Fruit fly (Drosophila melanogaster) whole organism, embryonic: ENCODE measurements around the gene CG4459.

Experiments used
- Bgb ChIP-seq: fragments of 200-800 bp; sonication (Bioruptor generic); IDR thresholded peaks from 2 replicates; pipeline ENCODE4 v1.3.6; 2022; ENCODE audit warnings: missing biosample characterization, missing genetic modification characterization; ENCODE audit not compliant: partially characterized antibody
- CG10979 ChIP-seq: fragments of 200-800 bp; sonication (Bioruptor generic); optimal IDR thresholded peaks from 2 replicates; lab custom pipeline; 2018; ENCODE audit warnings: missing biosample characterization, mild to moderate bottlenecking, missing genetic modification characterization, moderate library complexity
- CG12219 ChIP-seq: fragments of 200-800 bp; sonication (Bioruptor generic); optimal IDR thresholded peaks from 3 replicates; lab custom pipeline; 2018; ENCODE audit warnings: missing biosample characterization, mild to moderate bottlenecking, missing genetic modification characterization
- CG14667 ChIP-seq: fragments of 200-800 bp; sonication (Bioruptor generic); IDR thresholded peaks from 2 replicates; pipeline ENCODE4 v1.3.6; 2022; ENCODE audit warnings: missing biosample characterization, missing genetic modification characterization
- CG15269 ChIP-seq: fragments of 200-800 bp; sonication (Bioruptor generic); optimal IDR thresholded peaks from 2 replicates; lab custom pipeline; 2018; ENCODE audit warnings: missing biosample characterization, mild to moderate bottlenecking, missing genetic modification characterization, moderate library complexity
- CG1647 ChIP-seq: fragments of 200-800 bp; sonication (Bioruptor generic); optimal IDR thresholded peaks from 3 replicates; lab custom pipeline; 2016; ENCODE audit warnings: missing biosample characterization, missing genetic modification characterization
- CG16779 ChIP-seq: fragments of 200-800 bp; sonication (Bioruptor generic); IDR thresholded peaks from 2 replicates; pipeline ENCODE4 v1.3.6; 2022; ENCODE audit warnings: missing biosample characterization, missing genetic modification characterization
- CG17912 ChIP-seq: fragments of 200-800 bp; sonication (Bioruptor generic); optimal IDR thresholded peaks from 2 replicates; lab custom pipeline; 2018; ENCODE audit warnings: missing biosample characterization, mild to moderate bottlenecking, missing genetic modification characterization
- CG18619 ChIP-seq: fragments of 200-800 bp; sonication (Bioruptor generic); optimal IDR thresholded peaks from 3 replicates; lab custom pipeline; 2017; ENCODE audit warnings: missing biosample characterization, mild to moderate bottlenecking, missing genetic modification characterization
- CG3995 ChIP-seq: fragments of 200-800 bp; sonication (Bioruptor generic); optimal IDR thresholded peaks from 3 replicates; lab custom pipeline; 2016; ENCODE audit warnings: missing biosample characterization, missing genetic modification characterization
- CG4404 ChIP-seq: fragments of 200-800 bp; sonication (Bioruptor generic); IDR thresholded peaks from 2 replicates; pipeline ENCODE4 v1.3.6; 2022; ENCODE audit warnings: missing biosample characterization, missing genetic modification characterization
- CG6175 ChIP-seq: fragments of 200-800 bp; sonication (Bioruptor generic); IDR thresholded peaks from 3 replicates; pipeline ENCODE4 v1.3.6; 2022; ENCODE audit warnings: missing biosample characterization, missing genetic modification characterization
- CG6791 ChIP-seq: fragments of 200-800 bp; sonication (Bioruptor generic); IDR thresholded peaks from 3 replicates; pipeline ENCODE4 v1.3.6; 2022; ENCODE audit warnings: missing biosample characterization, missing genetic modification characterization; ENCODE audit not compliant: partially characterized antibody
- CG7786 ChIP-seq: fragments of 200-800 bp; sonication (Bioruptor generic); optimal IDR thresholded peaks from 2 replicates; lab custom pipeline; 2016; ENCODE audit warnings: missing biosample characterization, missing genetic modification characterization
- CG7987 ChIP-seq: fragments of 200-800 bp; sonication (Bioruptor generic); optimal IDR thresholded peaks from 2 replicates; lab custom pipeline; 2018; ENCODE audit warnings: missing biosample characterization, mild to moderate bottlenecking, missing genetic modification characterization, moderate library complexity
- CG9215 ChIP-seq: fragments of 200-800 bp; sonication (Bioruptor generic); IDR thresholded peaks from 2 replicates; pipeline ENCODE4 v1.3.6; 2022; ENCODE audit warnings: missing biosample characterization, missing genetic modification characterization
- CHES-1-like ChIP-seq: fragments of 200-800 bp; sonication (Bioruptor generic); optimal IDR thresholded peaks from 2 replicates; lab custom pipeline; 2016; ENCODE audit warnings: missing biosample characterization, missing genetic modification characterization
- Deaf1 ChIP-seq: fragments of 200-800 bp; optimal IDR thresholded peaks from 3 replicates; lab custom pipeline; 2019; ENCODE audit warnings: missing biosample characterization, mild to moderate bottlenecking, missing genetic modification characterization, moderate library complexity
- Dll ChIP-seq: fragments of 200-800 bp; sonication (Bioruptor generic); IDR thresholded peaks from 4 replicates; pipeline ENCODE4 v1.3.6; 2022; ENCODE audit warnings: missing biosample characterization, missing genetic modification characterization; ENCODE audit not compliant: partially characterized antibody
- E2f1 ChIP-seq: fragments of 200-800 bp; sonication (Bioruptor generic); IDR thresholded peaks from 2 replicates; pipeline ENCODE4 v1.3.6; 2022; ENCODE audit warnings: missing biosample characterization, missing genetic modification characterization
- ERR ChIP-seq: fragments of 200-800 bp; sonication (Bioruptor generic); optimal IDR thresholded peaks from 2 replicates; lab custom pipeline; 2016; ENCODE audit warnings: missing biosample characterization, missing genetic modification characterization
- Gsc ChIP-seq: fragments of 200-800 bp; sonication (Bioruptor generic); IDR thresholded peaks from 2 replicates; pipeline ENCODE4 v1.3.6; 2022; ENCODE audit warnings: missing biosample characterization, missing genetic modification characterization
- Hsf ChIP-seq: fragments of 200-800 bp; sonication (Bioruptor generic); optimal IDR thresholded peaks from 3 replicates; lab custom pipeline; 2016; ENCODE audit warnings: missing biosample characterization, missing genetic modification characterization
- MESR4 ChIP-seq: fragments of 200-800 bp; sonication (Bioruptor generic); optimal IDR thresholded peaks from 2 replicates; lab custom pipeline; 2018; ENCODE audit warnings: missing biosample characterization, mild to moderate bottlenecking, missing genetic modification characterization, moderate library complexity
- Mad ChIP-seq: fragments of 200-800 bp; sonication (Bioruptor generic); optimal IDR thresholded peaks from 2 replicates; lab custom pipeline; 2016; ENCODE audit warnings: missing biosample characterization, missing genetic modification characterization
- Optix ChIP-seq: fragments of 200-800 bp; sonication (Bioruptor generic); IDR thresholded peaks from 3 replicates; pipeline ENCODE4 v1.3.6; 2022; ENCODE audit warnings: missing biosample characterization, missing genetic modification characterization
- PHDP ChIP-seq: fragments of 200-800 bp; sonication (Bioruptor generic); optimal IDR thresholded peaks from 3 replicates; lab custom pipeline; 2018; ENCODE audit warnings: missing biosample characterization, mild to moderate bottlenecking, missing genetic modification characterization, moderate library complexity
- Sry-δ ChIP-seq: fragments of 200-800 bp; sonication (Bioruptor generic); optimal IDR thresholded peaks from 2 replicates; lab custom pipeline; 2016; ENCODE audit warnings: missing biosample characterization, missing genetic modification characterization
- ac ChIP-seq: fragments of 200-800 bp; sonication (Bioruptor generic); optimal IDR thresholded peaks from 3 replicates; lab custom pipeline; 2017; ENCODE audit warnings: missing biosample characterization, mild to moderate bottlenecking, missing genetic modification characterization
- amos ChIP-seq: fragments of 200-800 bp; sonication (Bioruptor generic); IDR thresholded peaks from 2 replicates; pipeline ENCODE4 v1.3.6; 2022; ENCODE audit warnings: missing biosample characterization, missing genetic modification characterization; ENCODE audit not compliant: partially characterized antibody
- aop ChIP-seq: fragments of 200-800 bp; sonication (Bioruptor generic); IDR thresholded peaks from 2 replicates; pipeline ENCODE4 v1.3.6; 2022; ENCODE audit warnings: missing biosample characterization, missing genetic modification characterization
- ash1 ChIP-seq: fragments of 200-800 bp; sonication (Bioruptor generic); optimal IDR thresholded peaks from 2 replicates; lab custom pipeline; 2018; ENCODE audit warnings: missing biosample characterization, mild to moderate bottlenecking, missing genetic modification characterization
- chinmo ChIP-seq: fragments of 200-800 bp; sonication (Bioruptor generic); IDR thresholded peaks from 4 replicates; pipeline ENCODE4 v1.3.6; 2022; ENCODE audit warnings: missing biosample characterization, missing genetic modification characterization; ENCODE audit not compliant: partially characterized antibody
- dm ChIP-seq: fragments of 200-800 bp; sonication (Bioruptor generic); optimal IDR thresholded peaks from 3 replicates; lab custom pipeline; 2016; ENCODE audit warnings: missing biosample characterization, missing genetic modification characterization
- fd102C ChIP-seq: fragments of 200-800 bp; sonication (Bioruptor generic); optimal IDR thresholded peaks from 2 replicates; lab custom pipeline; 2018; ENCODE audit warnings: missing biosample characterization, mild to moderate bottlenecking, missing genetic modification characterization, moderate library complexity
- gce ChIP-seq: fragments of 200-800 bp; sonication (Bioruptor generic); IDR thresholded peaks from 3 replicates; pipeline ENCODE4 v1.3.6; 2022; ENCODE audit warnings: missing biosample characterization, missing genetic modification characterization
- maf-S ChIP-seq: fragments of 200-800 bp; sonication (Bioruptor generic); optimal IDR thresholded peaks from 2 replicates; lab custom pipeline; 2016; ENCODE audit warnings: missing biosample characterization, missing genetic modification characterization
- mam ChIP-seq: fragments of 200-800 bp; sonication (Bioruptor generic); optimal IDR thresholded peaks from 3 replicates; lab custom pipeline; 2016; ENCODE audit warnings: missing biosample characterization, missing genetic modification characterization
- mld ChIP-seq: fragments of 200-800 bp; sonication (Bioruptor generic); IDR thresholded peaks from 3 replicates; pipeline ENCODE4 v1.3.6; 2022; ENCODE audit warnings: missing biosample characterization, missing genetic modification characterization; ENCODE audit not compliant: partially characterized antibody
- pan ChIP-seq, 4 experiments: fragments of >200 bp in 3 of 4; fragments of 200-800 bp in 1 of 4; sonication (Bioruptor generic) in 1 of 4; optimal IDR thresholded peaks in 3 of 4; IDR thresholded peaks in 1 of 4; 2 replicates each; pipeline versions ENCODE4 v1.3.6 to Lab custom; 2017 to 2022; ENCODE audit warnings: missing biosample characterization in 2 of 4, missing genetic modification characterization in 2 of 4, mixed read lengths in 1 of 4
- pzg ChIP-seq: fragments of 200-800 bp; sonication (Bioruptor generic); optimal IDR thresholded peaks from 3 replicates; lab custom pipeline; 2018; ENCODE audit warnings: missing biosample characterization, mild to moderate bottlenecking, missing genetic modification characterization, moderate library complexity
- sd ChIP-seq: fragments of 200-800 bp; sonication (Bioruptor generic); optimal IDR thresholded peaks from 3 replicates; lab custom pipeline; 2018; ENCODE audit warnings: missing biosample characterization, mild to moderate bottlenecking, missing genetic modification characterization, moderate library complexity
- slp2 ChIP-seq: fragments of 200-800 bp; sonication (Bioruptor generic); optimal IDR thresholded peaks from 2 replicates; lab custom pipeline; 2016; ENCODE audit warnings: missing biosample characterization, missing genetic modification characterization
- sqz ChIP-seq: fragments of 200-800 bp; sonication (Bioruptor generic); optimal IDR thresholded peaks from 3 replicates; lab custom pipeline; 2018; ENCODE audit warnings: missing biosample characterization, mild to moderate bottlenecking, missing genetic modification characterization
- stc ChIP-seq: fragments of 200-800 bp; sonication (Bioruptor generic); IDR thresholded peaks from 2 replicates; pipeline ENCODE4 v1.3.6; 2022; ENCODE audit warnings: missing biosample characterization, missing genetic modification characterization
- sug ChIP-seq: fragments of 200-800 bp; optimal IDR thresholded peaks from 2 replicates; lab custom pipeline; 2019; ENCODE audit warnings: missing biosample characterization, mild to moderate bottlenecking, missing genetic modification characterization, moderate library complexity
- tx ChIP-seq: fragments of 200-800 bp; sonication (Bioruptor generic); optimal IDR thresholded peaks from 2 replicates; lab custom pipeline; 2016; ENCODE audit warnings: missing biosample characterization, missing genetic modification characterization
- unpg ChIP-seq: fragments of 200-800 bp; sonication (Bioruptor generic); optimal IDR thresholded peaks from 3 replicates; lab custom pipeline; 2018; ENCODE audit warnings: missing biosample characterization, mild to moderate bottlenecking, missing genetic modification characterization, moderate library complexity
- wdn ChIP-seq: fragments of 200-800 bp; sonication (Bioruptor generic); IDR thresholded peaks from 2 replicates; pipeline ENCODE4 v1.3.6; 2022; ENCODE audit warnings: missing biosample characterization, missing genetic modification characterization

Gene CG4459

dm6 chr3R:19908863-19909343 is 19.5 kb downstream of the CG4459 start (continued):
- TF ChIP-seq aop (GFP tag; lab: Robert Waterston, UW), result no peak
- peak; percentile 78 for TF ChIP-seq Optix (GFP tag; lab: Robert Waterston, UW)
- no peak for TF ChIP-seq fd102C
- TF ChIP-seq CG3995, result peak; percentile 29
- no peak for TF ChIP-seq pzg
- TF ChIP-seq Gsc, result peak; percentile 58; the same call in 1 of the 2 replicates
- no peak for TF ChIP-seq ac (GFP tag; lab: Kevin White, UChicago)
- TF ChIP-seq CG4404 (GFP tag; lab: Robert Waterston, UW), result peak; percentile 59
- no peak for TF ChIP-seq mld (GFP tag; lab: Robert Waterston, UW)
- TF ChIP-seq ash1, result no peak
- peak; percentile 84 for TF ChIP-seq CG14667
- TF ChIP-seq tx (GFP tag; lab: Kevin White, UChicago), result peak; percentile 82
- peak; percentile 80 for TF ChIP-seq sug (tag; lab: Kevin White, UChicago)
- TF ChIP-seq Sry-δ (GFP tag; lab: Kevin White, UChicago), result peak; percentile 29
- TF ChIP-seq E2f1 (GFP tag; lab: Robert Waterston, UW), result peak; percentile 89
- peak; percentile 86 for TF ChIP-seq PHDP (tag; lab: Kevin White, UChicago)
- TF ChIP-seq Mad (GFP tag; lab: Kevin White, UChicago), result peak; percentile 80
- peak; percentile 77 for TF ChIP-seq CG18619
- peak; percentile 37 for TF ChIP-seq CG7987
- no peak for TF ChIP-seq MESR4
- TF ChIP-seq unpg (GFP tag; lab: Kevin White, UChicago), result peak; percentile 86
- TF ChIP-seq gce, result peak; percentile 88; the same call in 2 of the 3 replicates
- no peak for TF ChIP-seq pan (optimal IDR thresholded peaks at IDR 0.05; lab: Kevin White, UChicago)
- peak in 1 of 2 experiments; percentile 91 for TF ChIP-seq pan (GFP tag; optimal IDR thresholded peaks at IDR 0.05 in 1 of 2, IDR thresholded peaks at IDR 0.05 in 1 of 2)
- TF ChIP-seq sqz (GFP tag; lab: Kevin White, UChicago), result no peak
- TF ChIP-seq CHES-1-like (GFP tag; lab: Kevin White, UChicago), result peak; percentile 67
- peak; percentile 82 for TF ChIP-seq CG1647 (GFP tag; lab: Kevin White, UChicago)
- peak; percentile 76 for TF ChIP-seq maf-S
- TF ChIP-seq mam (GFP tag; lab: Kevin White, UChicago), result peak; percentile 89
- peak; percentile 87 for TF ChIP-seq Hsf (GFP tag; lab: Kevin White, UChicago)
- peak; percentile 70 for TF ChIP-seq dm
- TF ChIP-seq sd, result peak; percentile 63
- no peak for TF ChIP-seq CG17912
- TF ChIP-seq slp2 (GFP tag; lab: Kevin White, UChicago), result peak; percentile 78
- TF ChIP-seq CG9215 (GFP tag; lab: Robert Waterston, UW), result peak; percentile 39; the same call in 1 of the 2 replicates
- TF ChIP-seq amos (GFP tag; lab: Robert Waterston, UW), result no peak
- TF ChIP-seq CG7786 (GFP tag; lab: Kevin White, UChicago), result peak; percentile 77
- TF ChIP-seq CG6175 (GFP tag; lab: Robert Waterston, UW), result peak; percentile 57; the same call in 1 of the 3 replicates
- peak; percentile 50 for TF ChIP-seq Bgb
- peak; percentile 14 for TF ChIP-seq ERR (GFP tag; lab: Kevin White, UChicago)
- TF ChIP-seq CG15269 (tag; lab: Kevin White, UChicago), result peak; percentile 88
- peak; percentile 77 for TF ChIP-seq wdn
- TF ChIP-seq stc (GFP tag; lab: Robert Waterston, UW), result peak; percentile 86
- no peak for TF ChIP-seq Dll (GFP tag; lab: Robert Waterston, UW)
- no peak for TF ChIP-seq CG6791
- 0 out of 4 replicates have a peak, but pooled peaks have one; percentile 10 for TF ChIP-seq chinmo (GFP tag; lab: Robert Waterston, UW)
- TF ChIP-seq CG12219 (GFP tag; lab: Kevin White, UChicago), result peak; percentile 87
- TF ChIP-seq CG16779, result peak; percentile 68; the same call in 1 of the 2 replicates
- peak; percentile 78 for TF ChIP-seq CG10979
- TF ChIP-seq Deaf1, result peak; percentile 47
